Worm (Caenorhabditis elegans) whole organism, L2 larva: ENCODE data around the gene Y56A3A.30.

ENCODE experiments used
- C34F6.9 ChIP-seq: fragments of 150-350 bp; optimal IDR thresholded peaks from 2 replicates; lab custom pipeline; 2014; ENCODE audit warnings: missing biosample characterization, missing genetic modification characterization
- F13H6.1 ChIP-seq: sonication (generic microtip); optimal IDR thresholded peaks from 2 replicates; lab custom pipeline; 2016; ENCODE audit warnings: missing genetic modification characterization, missing compliant biosample characterization
- R02D3.7 ChIP-seq: fragments of 150-350 bp; optimal IDR thresholded peaks from 2 replicates; lab custom pipeline; 2014; ENCODE audit warnings: missing biosample characterization, missing genetic modification characterization
- Y55F3AM.14 ChIP-seq: fragments of 200-800 bp; sonication (Bioruptor generic); optimal IDR thresholded peaks from 2 replicates; lab custom pipeline; 2018; ENCODE audit warnings: mild to moderate bottlenecking, missing genetic modification characterization, missing compliant biosample characterization
- alr-1 ChIP-seq: fragments of 150-350 bp; optimal IDR thresholded peaks from 2 replicates; lab custom pipeline; 2014; ENCODE audit warnings: missing biosample characterization, missing genetic modification characterization
- aly-2 ChIP-seq: fragments of 150-350 bp; optimal IDR thresholded peaks from 2 replicates; lab custom pipeline; 2014; ENCODE audit warnings: missing biosample characterization, missing genetic modification characterization
- ama-1 ChIP-seq: fragments of 150-350 bp; optimal IDR thresholded peaks from 2 replicates; lab custom pipeline; 2018; ENCODE audit warnings: inconsistent platforms
- blmp-1 ChIP-seq: sonication (generic microtip); optimal IDR thresholded peaks from 2 replicates; lab custom pipeline; 2017; ENCODE audit warnings: missing genetic modification characterization, mild to moderate bottlenecking, missing compliant biosample characterization, antibody characterized with exemption, moderate library complexity; ENCODE audit not compliant: insufficient read depth
- ceh-16 ChIP-seq: fragments of 150-350 bp; optimal IDR thresholded peaks from 2 replicates; lab custom pipeline; 2014; ENCODE audit warnings: missing biosample characterization, missing genetic modification characterization
- ceh-82 ChIP-seq: fragments of 150-350 bp; optimal IDR thresholded peaks from 2 replicates; lab custom pipeline; 2014; ENCODE audit warnings: missing biosample characterization, missing genetic modification characterization
- egl-27 ChIP-seq: sonication (generic microtip); optimal IDR thresholded peaks from 3 replicates; lab custom pipeline; 2017; ENCODE audit warnings: missing biosample characterization, missing genetic modification reagents, missing genetic modification characterization
- elt-1 ChIP-seq: fragments of 150-350 bp; optimal IDR thresholded peaks from 2 replicates; lab custom pipeline; 2014; ENCODE audit warnings: missing biosample characterization, missing genetic modification characterization
- fos-1 ChIP-seq: fragments of 150-350 bp; optimal IDR thresholded peaks from 2 replicates; lab custom pipeline; 2014; ENCODE audit warnings: missing biosample characterization, missing genetic modification characterization
- lin-11 ChIP-seq: fragments of 150-350 bp; sonication (generic microtip); optimal IDR thresholded peaks from 2 replicates; lab custom pipeline; 2014; ENCODE audit warnings: missing biosample characterization, missing genetic modification characterization, inconsistent platforms, mixed read lengths
- lin-13 ChIP-seq: fragments of 150-350 bp; optimal IDR thresholded peaks from 2 replicates; lab custom pipeline; 2014; ENCODE audit warnings: missing biosample characterization, missing genetic modification reagents, missing genetic modification characterization
- lin-39 ChIP-seq: fragments of 150-350 bp; optimal IDR thresholded peaks from 2 replicates; lab custom pipeline; 2014; ENCODE audit warnings: missing biosample characterization, missing genetic modification reagents, missing genetic modification characterization
- mab-5 ChIP-seq: fragments of 150-350 bp; optimal IDR thresholded peaks from 2 replicates; lab custom pipeline; 2014; ENCODE audit warnings: missing biosample characterization, missing genetic modification characterization
- mbf-1 ChIP-seq: sonication (generic microtip); optimal IDR thresholded peaks from 2 replicates; lab custom pipeline; 2017; ENCODE audit warnings: missing biosample characterization, missing genetic modification characterization
- mdl-1 ChIP-seq, 2 experiments: fragments of 150-350 bp in 1 of 2; sonication (generic microtip) in 1 of 2; optimal IDR thresholded peaks; 2 replicates each; lab custom pipeline; 2017; ENCODE audit warnings: missing biosample characterization in 2 of 2, missing genetic modification characterization in 2 of 2
- nhr-10 ChIP-seq: sonication (generic microtip); optimal IDR thresholded peaks from 2 replicates; lab custom pipeline; 2017; ENCODE audit warnings: missing biosample characterization, missing genetic modification characterization
- nhr-12 ChIP-seq: fragments of 150-350 bp; optimal IDR thresholded peaks from 2 replicates; lab custom pipeline; 2014; ENCODE audit warnings: missing biosample characterization, missing genetic modification characterization
- nhr-21 ChIP-seq: fragments of 150-350 bp; optimal IDR thresholded peaks from 2 replicates; lab custom pipeline; 2014; ENCODE audit warnings: missing biosample characterization, missing genetic modification characterization
- nhr-23 ChIP-seq: fragments of 150-350 bp; optimal IDR thresholded peaks from 2 replicates; lab custom pipeline; 2014; ENCODE audit warnings: missing biosample characterization, missing genetic modification reagents, missing genetic modification characterization
- nhr-237 ChIP-seq: fragments of 150-350 bp; optimal IDR thresholded peaks from 2 replicates; lab custom pipeline; 2014; ENCODE audit warnings: missing biosample characterization, missing genetic modification characterization
- nhr-25 ChIP-seq: fragments of 150-350 bp; sonication (generic microtip); optimal IDR thresholded peaks from 3 replicates; lab custom pipeline; 2014; ENCODE audit warnings: missing biosample characterization, missing genetic modification characterization
- nhr-6 ChIP-seq: fragments of 150-350 bp; optimal IDR thresholded peaks from 2 replicates; lab custom pipeline; 2014; ENCODE audit warnings: missing biosample characterization, missing genetic modification characterization
- nhr-77 ChIP-seq: fragments of 150-350 bp; optimal IDR thresholded peaks from 2 replicates; lab custom pipeline; 2014; ENCODE audit warnings: missing biosample characterization, missing genetic modification characterization
- peb-1 ChIP-seq: fragments of 150-350 bp; optimal IDR thresholded peaks from 2 replicates; lab custom pipeline; 2014; ENCODE audit warnings: missing biosample characterization, missing genetic modification characterization
- skn-1 ChIP-seq: sonication (generic microtip); optimal IDR thresholded peaks from 2 replicates; lab custom pipeline; 2017; ENCODE audit warnings: missing biosample characterization, missing genetic modification characterization
- snpc-4 ChIP-seq: fragments of 150-350 bp; optimal IDR thresholded peaks from 2 replicates; lab custom pipeline; 2014; ENCODE audit warnings: missing biosample characterization, missing genetic modification characterization
- unc-39 ChIP-seq: fragments of 150-350 bp; optimal IDR thresholded peaks from 2 replicates; lab custom pipeline; 2014; ENCODE audit warnings: missing biosample characterization, missing genetic modification characterization
- unc-55 ChIP-seq: fragments of 150-350 bp; sonication (generic microtip); optimal IDR thresholded peaks from 3 replicates; lab custom pipeline; 2014; ENCODE audit warnings: missing biosample characterization, missing genetic modification reagents, missing genetic modification characterization
- unc-62 ChIP-seq: fragments of 150-350 bp; optimal IDR thresholded peaks from 2 replicates; lab custom pipeline; 2014; ENCODE audit warnings: missing biosample characterization, missing genetic modification reagents, missing genetic modification characterization
- zag-1 ChIP-seq: fragments of 150-350 bp; optimal IDR thresholded peaks from 2 replicates; lab custom pipeline; 2014; ENCODE audit warnings: missing biosample characterization, missing genetic modification characterization
- ztf-1 ChIP-seq: fragments of 200-800 bp; sonication (Bioruptor generic); conservative IDR thresholded peaks from 2 replicates; pipeline ENCODE4 v1.3.6; 2022; ENCODE audit warnings: missing genetic modification characterization, missing compliant biosample characterization

Gene Y56A3A.30

DNA sequence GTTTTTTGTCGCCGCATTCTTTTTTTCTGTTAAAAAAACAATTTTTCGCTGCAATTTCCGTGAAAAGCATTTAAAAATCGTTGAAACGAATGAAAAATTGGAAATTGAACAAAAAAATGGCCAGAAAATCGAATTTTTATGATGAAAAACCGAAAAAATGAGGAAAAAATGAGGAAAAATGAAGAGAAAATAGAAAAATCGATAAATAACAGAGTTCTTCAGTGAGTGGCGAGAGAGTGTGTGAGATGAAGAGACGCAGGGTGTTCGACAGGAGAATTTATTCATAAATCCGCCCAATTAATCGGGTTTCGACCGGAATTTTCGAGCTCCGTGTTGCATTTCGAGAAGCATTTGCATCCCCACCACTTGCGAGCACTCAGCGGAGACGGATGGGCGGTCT lies 7.5 kb downstream of the Y56A3A.30 start, which contains the start of gene Y56A3A.28:
TSS of gene Y56A3A.28 (minus strand) at position 33 of the 400 bp plus-strand sequence.
- no peak for TF ChIP-seq alr-1 (tag; lab: Kevin White, UChicago)
- TF ChIP-seq snpc-4 (tag; lab: Kevin White, UChicago), result no peak
- TF ChIP-seq egl-27 (tag; lab: Kevin White, UChicago), result no peak
- TF ChIP-seq zag-1 (tag; lab: Kevin White, UChicago), result no peak
- no peak for TF ChIP-seq nhr-25
- TF ChIP-seq lin-39 (tag; lab: Kevin White, UChicago), result no peak
- peak; percentile 6 for TF ChIP-seq unc-55 (GFP tag; lab: Kevin White, UChicago)
- TF ChIP-seq elt-1, result no peak

DNA sequence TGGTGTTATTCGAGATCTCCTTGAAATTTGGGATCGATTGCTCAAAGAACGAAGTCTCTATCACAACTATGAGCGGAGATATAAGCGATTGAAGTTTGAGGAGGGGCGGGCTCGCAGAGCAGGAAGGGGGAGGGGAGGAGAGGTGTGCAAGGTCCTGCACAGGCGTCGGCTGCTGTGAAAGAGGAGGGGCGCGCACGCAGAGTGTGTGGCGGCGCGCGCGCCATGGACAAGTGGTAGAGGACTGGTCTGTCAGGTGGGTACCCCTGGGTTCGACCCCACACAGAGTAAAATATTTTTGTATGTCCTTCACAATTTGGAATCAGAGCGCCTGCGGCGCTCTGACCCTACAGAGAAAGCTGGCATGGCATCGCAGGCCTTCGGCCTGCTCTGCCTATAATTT lies 11.8 kb downstream of the Y56A3A.30 start:
- peak; percentile 11 for TF ChIP-seq lin-13 (GFP tag; lab: Kevin White, UChicago)

DNA sequence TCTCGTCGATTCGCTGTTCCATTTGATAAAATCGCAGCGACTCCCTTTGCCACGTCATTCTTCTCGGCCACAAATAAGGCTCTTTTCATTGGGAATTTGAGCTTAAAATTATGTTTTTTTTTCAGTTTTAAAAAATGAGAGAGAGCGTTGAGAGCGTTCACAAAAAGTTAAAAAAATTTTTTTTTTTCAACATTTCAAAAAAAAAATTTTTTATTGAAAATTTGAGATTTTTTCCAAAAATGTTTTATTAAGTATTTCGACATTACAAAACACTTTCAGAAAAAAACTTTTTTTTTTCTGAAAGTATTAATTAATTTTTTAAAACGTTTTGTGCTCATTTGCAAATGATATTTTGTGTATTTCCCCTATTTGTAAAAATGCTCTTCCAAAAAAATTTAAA lies 18.8 kb downstream of the Y56A3A.30 start, which contains the start of gene top-3:
TSS of gene top-3 (minus strand) at position 101 of the 400 bp plus-strand sequence.
- no peak for TF ChIP-seq nhr-77 (tag; lab: Kevin White, UChicago)
- no peak for TF ChIP-seq nhr-21
- TF ChIP-seq nhr-10 (tag; lab: Kevin White, UChicago), result no peak
- TF ChIP-seq mdl-1 (tag; optimal IDR thresholded peaks at IDR 0.05; lab: Kevin White, UChicago), result no peak
- TF ChIP-seq ceh-16, result no peak

DNA sequence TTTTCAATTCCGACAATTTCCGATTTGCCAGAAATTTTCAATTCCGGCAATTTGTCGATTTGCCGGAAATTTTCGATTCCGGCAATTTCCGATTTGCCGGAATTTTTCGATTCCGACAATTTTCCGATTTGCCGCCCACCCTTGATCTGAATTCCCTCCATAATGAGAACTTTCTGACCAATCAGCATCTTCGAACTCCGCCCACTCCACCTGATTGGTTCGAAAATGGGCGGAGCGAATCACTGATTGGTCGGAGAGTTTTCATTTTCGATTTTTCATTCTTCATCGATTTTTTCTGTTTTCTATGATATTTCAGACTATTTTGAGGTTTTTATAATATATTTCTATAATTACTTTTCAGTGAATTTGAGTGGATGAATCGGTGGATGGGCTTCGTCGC lies 24.7 kb downstream of the Y56A3A.30 start:
- no peak for TF ChIP-seq ama-1 (lab: Kevin White, UChicago)
- TF ChIP-seq fos-1, result no peak
- TF ChIP-seq lin-11 (tag; lab: Kevin White, UChicago), result no peak
- no peak for TF ChIP-seq snpc-4 (tag; lab: Kevin White, UChicago)
- TF ChIP-seq mbf-1 (tag; lab: Kevin White, UChicago), result no peak
- no peak for TF ChIP-seq F13H6.1
- no peak for TF ChIP-seq nhr-6 (tag; lab: Kevin White, UChicago)
- TF ChIP-seq nhr-12, result no peak
- TF ChIP-seq unc-62 (GFP tag; lab: Kevin White, UChicago), result no peak
- TF ChIP-seq mdl-1 (tag; optimal IDR thresholded peaks at IDR 0.05; lab: Kevin White, UChicago), result no peak
- TF ChIP-seq ceh-82, result no peak
- no peak for TF ChIP-seq blmp-1 (tag; lab: Kevin White, UChicago)

DNA sequence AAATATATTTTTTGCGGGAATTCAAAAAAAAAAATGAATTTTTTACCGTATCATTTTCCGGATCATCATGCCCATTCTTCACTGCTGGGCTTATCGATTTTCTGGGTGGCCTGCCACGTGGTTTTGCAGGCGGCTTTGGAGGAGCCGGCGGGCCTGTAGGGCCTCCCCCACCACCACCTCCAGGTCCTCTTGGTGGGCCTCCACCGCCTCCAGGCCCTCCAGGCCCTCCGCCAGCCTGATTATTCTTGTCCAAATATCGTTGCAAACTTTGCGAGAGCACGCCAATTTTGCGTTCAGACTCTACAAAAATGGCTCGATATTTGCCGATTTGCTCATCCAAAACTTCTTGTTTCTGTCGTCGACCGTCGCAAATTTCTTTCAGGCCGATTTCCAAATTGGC lies 27.8 kb downstream of the Y56A3A.30 start:
- no peak for TF ChIP-seq Y55F3AM.14 (GFP tag; lab: Kevin White, UChicago)
- TF ChIP-seq C34F6.9 (tag; lab: Kevin White, UChicago), result no peak
- TF ChIP-seq nhr-21, result no peak
- TF ChIP-seq mab-5 (tag; lab: Kevin White, UChicago), result no peak
- TF ChIP-seq peb-1 (tag; lab: Kevin White, UChicago), result no peak
- TF ChIP-seq unc-39, result no peak
- no peak for TF ChIP-seq ztf-1 (GFP tag; lab: Robert Waterston, UW)
- no peak for TF ChIP-seq nhr-23 (tag; lab: Kevin White, UChicago)
- TF ChIP-seq skn-1, result no peak
- no peak for TF ChIP-seq aly-2 (tag; lab: Kevin White, UChicago)
- no peak for TF ChIP-seq nhr-77 (tag; lab: Kevin White, UChicago)
- no peak for TF ChIP-seq F13H6.1
- no peak for TF ChIP-seq nhr-237 (tag; lab: Kevin White, UChicago)
- no peak for TF ChIP-seq ceh-16
- no peak for TF ChIP-seq fos-1
- TF ChIP-seq lin-13 (GFP tag; lab: Kevin White, UChicago), result no peak
- no peak for TF ChIP-seq R02D3.7
- no peak for TF ChIP-seq lin-11 (tag; lab: Kevin White, UChicago)
- TF ChIP-seq nhr-6 (tag; lab: Kevin White, UChicago), result no peak
- TF ChIP-seq mdl-1 (tag; optimal IDR thresholded peaks at IDR 0.05; lab: Kevin White, UChicago), result no peak
